Worm (Caenorhabditis elegans) whole organism, L2 larva: ENCODE results near the gene elks-1.
A peak's percentile ranks its signal among the peaks of the same experiment; 100 is the strongest.

Source experiments
- C34F6.9 ChIP-seq: fragments of 150-350 bp; optimal IDR thresholded peaks from 2 replicates; lab custom pipeline; 2014; ENCODE audit warnings: missing biosample characterization, missing genetic modification characterization
- F13H6.1 ChIP-seq: sonication (generic microtip); optimal IDR thresholded peaks from 2 replicates; lab custom pipeline; 2016; ENCODE audit warnings: missing genetic modification characterization, missing compliant biosample characterization
- R02D3.7 ChIP-seq: fragments of 150-350 bp; optimal IDR thresholded peaks from 2 replicates; lab custom pipeline; 2014; ENCODE audit warnings: missing biosample characterization, missing genetic modification characterization
- Y55F3AM.14 ChIP-seq: fragments of 200-800 bp; sonication (Bioruptor generic); optimal IDR thresholded peaks from 2 replicates; lab custom pipeline; 2018; ENCODE audit warnings: mild to moderate bottlenecking, missing genetic modification characterization, missing compliant biosample characterization
- ZK546.5 ChIP-seq: sonication (generic microtip); optimal IDR thresholded peaks from 2 replicates; lab custom pipeline; 2017; ENCODE audit warnings: missing biosample characterization, missing genetic modification characterization
- alr-1 ChIP-seq: fragments of 150-350 bp; optimal IDR thresholded peaks from 2 replicates; lab custom pipeline; 2014; ENCODE audit warnings: missing biosample characterization, missing genetic modification characterization
- aly-2 ChIP-seq: fragments of 150-350 bp; optimal IDR thresholded peaks from 2 replicates; lab custom pipeline; 2014; ENCODE audit warnings: missing biosample characterization, missing genetic modification characterization
- ama-1 ChIP-seq: fragments of 150-350 bp; optimal IDR thresholded peaks from 2 replicates; lab custom pipeline; 2018; ENCODE audit warnings: inconsistent platforms
- blmp-1 ChIP-seq: sonication (generic microtip); optimal IDR thresholded peaks from 2 replicates; lab custom pipeline; 2017; ENCODE audit warnings: missing genetic modification characterization, mild to moderate bottlenecking, missing compliant biosample characterization, antibody characterized with exemption, moderate library complexity; ENCODE audit not compliant: insufficient read depth
- ceh-16 ChIP-seq: fragments of 150-350 bp; optimal IDR thresholded peaks from 2 replicates; lab custom pipeline; 2014; ENCODE audit warnings: missing biosample characterization, missing genetic modification characterization
- ceh-82 ChIP-seq: fragments of 150-350 bp; optimal IDR thresholded peaks from 2 replicates; lab custom pipeline; 2014; ENCODE audit warnings: missing biosample characterization, missing genetic modification characterization
- crh-2 ChIP-seq: sonication (generic microtip); optimal IDR thresholded peaks from 2 replicates; lab custom pipeline; 2017; ENCODE audit warnings: missing biosample characterization, missing genetic modification characterization
- dmd-4 ChIP-seq: sonication (generic microtip); optimal IDR thresholded peaks from 2 replicates; lab custom pipeline; 2017; ENCODE audit warnings: missing biosample characterization, missing genetic modification characterization
- egl-27 ChIP-seq: sonication (generic microtip); optimal IDR thresholded peaks from 3 replicates; lab custom pipeline; 2017; ENCODE audit warnings: missing biosample characterization, missing genetic modification reagents, missing genetic modification characterization
- elt-1 ChIP-seq: fragments of 150-350 bp; optimal IDR thresholded peaks from 2 replicates; lab custom pipeline; 2014; ENCODE audit warnings: missing biosample characterization, missing genetic modification characterization
- elt-3 ChIP-seq: sonication (generic microtip); optimal IDR thresholded peaks from 2 replicates; lab custom pipeline; 2017; ENCODE audit warnings: missing biosample characterization, missing genetic modification characterization
- fos-1 ChIP-seq: fragments of 150-350 bp; optimal IDR thresholded peaks from 2 replicates; lab custom pipeline; 2014; ENCODE audit warnings: missing biosample characterization, missing genetic modification characterization
- gmeb-1 ChIP-seq: fragments of 150-350 bp; optimal IDR thresholded peaks from 2 replicates; lab custom pipeline; 2014; ENCODE audit warnings: missing biosample characterization, missing genetic modification characterization
- lin-11 ChIP-seq: fragments of 150-350 bp; sonication (generic microtip); optimal IDR thresholded peaks from 2 replicates; lab custom pipeline; 2014; ENCODE audit warnings: missing biosample characterization, missing genetic modification characterization, inconsistent platforms, mixed read lengths
- lin-13 ChIP-seq: fragments of 150-350 bp; optimal IDR thresholded peaks from 2 replicates; lab custom pipeline; 2014; ENCODE audit warnings: missing biosample characterization, missing genetic modification reagents, missing genetic modification characterization
- lin-39 ChIP-seq: fragments of 150-350 bp; optimal IDR thresholded peaks from 2 replicates; lab custom pipeline; 2014; ENCODE audit warnings: missing biosample characterization, missing genetic modification reagents, missing genetic modification characterization
- lsy-2 ChIP-seq, 2 experiments: fragments of 150-350 bp in 1 of 2; sonication (generic microtip) in 1 of 2; optimal IDR thresholded peaks; 2 replicates each; lab custom pipeline; 2014 to 2017; ENCODE audit warnings: missing biosample characterization in 2 of 2, missing genetic modification characterization in 2 of 2
- mab-5 ChIP-seq: fragments of 150-350 bp; optimal IDR thresholded peaks from 2 replicates; lab custom pipeline; 2014; ENCODE audit warnings: missing biosample characterization, missing genetic modification characterization
- mbf-1 ChIP-seq: sonication (generic microtip); optimal IDR thresholded peaks from 2 replicates; lab custom pipeline; 2017; ENCODE audit warnings: missing biosample characterization, missing genetic modification characterization
- mdl-1 ChIP-seq, 2 experiments: fragments of 150-350 bp in 1 of 2; sonication (generic microtip) in 1 of 2; optimal IDR thresholded peaks; 2 replicates each; lab custom pipeline; 2017; ENCODE audit warnings: missing biosample characterization in 2 of 2, missing genetic modification characterization in 2 of 2
- nhr-10 ChIP-seq: sonication (generic microtip); optimal IDR thresholded peaks from 2 replicates; lab custom pipeline; 2017; ENCODE audit warnings: missing biosample characterization, missing genetic modification characterization
- nhr-11 ChIP-seq: fragments of 150-350 bp; optimal IDR thresholded peaks from 2 replicates; lab custom pipeline; 2014; ENCODE audit warnings: missing biosample characterization, missing genetic modification characterization
- nhr-12 ChIP-seq: fragments of 150-350 bp; optimal IDR thresholded peaks from 2 replicates; lab custom pipeline; 2014; ENCODE audit warnings: missing biosample characterization, missing genetic modification characterization
- nhr-129 ChIP-seq: fragments of 150-350 bp; optimal IDR thresholded peaks from 2 replicates; lab custom pipeline; 2014; ENCODE audit warnings: missing biosample characterization, missing genetic modification characterization
- nhr-21 ChIP-seq: fragments of 150-350 bp; optimal IDR thresholded peaks from 2 replicates; lab custom pipeline; 2014; ENCODE audit warnings: missing biosample characterization, missing genetic modification characterization
- nhr-23 ChIP-seq: fragments of 150-350 bp; optimal IDR thresholded peaks from 2 replicates; lab custom pipeline; 2014; ENCODE audit warnings: missing biosample characterization, missing genetic modification reagents, missing genetic modification characterization
- nhr-237 ChIP-seq: fragments of 150-350 bp; optimal IDR thresholded peaks from 2 replicates; lab custom pipeline; 2014; ENCODE audit warnings: missing biosample characterization, missing genetic modification characterization
- nhr-25 ChIP-seq: fragments of 150-350 bp; sonication (generic microtip); optimal IDR thresholded peaks from 3 replicates; lab custom pipeline; 2014; ENCODE audit warnings: missing biosample characterization, missing genetic modification characterization
- nhr-6 ChIP-seq: fragments of 150-350 bp; optimal IDR thresholded peaks from 2 replicates; lab custom pipeline; 2014; ENCODE audit warnings: missing biosample characterization, missing genetic modification characterization
- nhr-77 ChIP-seq: fragments of 150-350 bp; optimal IDR thresholded peaks from 2 replicates; lab custom pipeline; 2014; ENCODE audit warnings: missing biosample characterization, missing genetic modification characterization
- peb-1 ChIP-seq: fragments of 150-350 bp; optimal IDR thresholded peaks from 2 replicates; lab custom pipeline; 2014; ENCODE audit warnings: missing biosample characterization, missing genetic modification characterization
- sem-4 ChIP-seq: fragments of 150-350 bp; optimal IDR thresholded peaks from 2 replicates; lab custom pipeline; 2014; ENCODE audit warnings: missing biosample characterization, missing genetic modification reagents, missing genetic modification characterization
- skn-1 ChIP-seq: sonication (generic microtip); optimal IDR thresholded peaks from 2 replicates; lab custom pipeline; 2017; ENCODE audit warnings: missing biosample characterization, missing genetic modification characterization
- sma-3 ChIP-seq: sonication (generic microtip); optimal IDR thresholded peaks from 2 replicates; lab custom pipeline; 2016; ENCODE audit warnings: missing genetic modification reagents, missing genetic modification characterization, missing compliant biosample characterization
- sma-9 ChIP-seq, 2 experiments: fragments of 150-350 bp in 1 of 2; sonication (generic microtip) in 1 of 2; optimal IDR thresholded peaks; 2 replicates each; lab custom pipeline; 2014 to 2016; ENCODE audit warnings: missing genetic modification characterization in 2 of 2, mild to moderate bottlenecking in 1 of 2, missing biosample characterization in 1 of 2, missing compliant biosample characterization in 1 of 2, missing genetic modification reagents in 1 of 2, moderate library complexity in 1 of 2
- snpc-4 ChIP-seq: fragments of 150-350 bp; optimal IDR thresholded peaks from 2 replicates; lab custom pipeline; 2014; ENCODE audit warnings: missing biosample characterization, missing genetic modification characterization
- unc-39 ChIP-seq: fragments of 150-350 bp; optimal IDR thresholded peaks from 2 replicates; lab custom pipeline; 2014; ENCODE audit warnings: missing biosample characterization, missing genetic modification characterization
- unc-55 ChIP-seq: fragments of 150-350 bp; sonication (generic microtip); optimal IDR thresholded peaks from 3 replicates; lab custom pipeline; 2014; ENCODE audit warnings: missing biosample characterization, missing genetic modification reagents, missing genetic modification characterization
- unc-62 ChIP-seq: fragments of 150-350 bp; optimal IDR thresholded peaks from 2 replicates; lab custom pipeline; 2014; ENCODE audit warnings: missing biosample characterization, missing genetic modification reagents, missing genetic modification characterization
- zag-1 ChIP-seq: fragments of 150-350 bp; optimal IDR thresholded peaks from 2 replicates; lab custom pipeline; 2014; ENCODE audit warnings: missing biosample characterization, missing genetic modification characterization
- ztf-1 ChIP-seq: fragments of 200-800 bp; sonication (Bioruptor generic); conservative IDR thresholded peaks from 2 replicates; pipeline ENCODE4 v1.3.6; 2022; ENCODE audit warnings: missing genetic modification characterization, missing compliant biosample characterization
- ztf-11 ChIP-seq: sonication (generic microtip); optimal IDR thresholded peaks from 2 replicates; lab custom pipeline; 2017; ENCODE audit warnings: missing biosample characterization, missing genetic modification characterization
- ztf-4 ChIP-seq: fragments of 150-350 bp; optimal IDR thresholded peaks from 2 replicates; lab custom pipeline; 2014; ENCODE audit warnings: missing biosample characterization, missing genetic modification characterization

The elks-1 gene

DNA sequence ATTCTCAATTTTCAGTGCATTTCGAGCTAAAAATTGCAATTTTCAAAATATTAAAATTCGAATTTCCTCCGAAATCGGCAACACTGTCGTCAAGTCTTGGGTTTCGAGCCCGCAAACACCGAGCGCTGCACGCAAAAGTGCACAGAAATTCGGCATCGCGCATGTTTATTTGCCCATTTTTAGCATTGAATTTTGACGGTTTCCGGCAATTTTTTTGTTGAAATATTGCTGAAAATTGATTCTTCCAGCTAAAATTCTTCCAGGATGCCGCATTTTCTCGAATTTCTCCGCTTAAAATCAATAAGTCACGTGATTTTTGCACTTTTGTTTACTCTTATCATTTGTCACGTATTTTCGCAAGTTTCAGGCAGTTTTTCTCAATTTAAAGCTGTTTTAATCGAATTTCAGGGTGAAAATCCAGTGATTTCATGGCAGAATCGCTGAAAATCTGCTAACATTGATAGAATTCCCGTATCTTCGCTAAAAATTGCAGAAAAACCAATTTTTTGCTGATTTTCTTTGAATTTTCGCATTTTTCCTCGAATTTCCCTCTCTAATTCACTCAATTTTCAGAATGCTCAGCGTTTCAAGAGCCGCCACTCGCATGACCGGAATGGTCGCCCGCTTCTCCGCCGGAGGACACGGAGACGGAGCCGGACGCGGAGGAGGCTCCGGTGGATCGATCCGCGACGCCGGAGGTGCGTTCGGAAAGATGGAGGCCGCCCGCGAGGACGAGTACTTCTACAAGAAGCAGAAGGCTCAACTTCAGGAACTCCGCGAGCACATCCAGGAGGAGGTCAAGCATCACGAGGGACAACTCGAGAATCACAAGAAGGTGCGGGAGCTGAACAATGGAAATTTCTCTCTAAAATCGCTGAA is 35.7 kb upstream of the elks-1 start, which contains the start of gene mai-2 (continued):
- TF ChIP-seq ceh-82 = no peak
- TF ChIP-seq lin-11 = peak; percentile 48
- TF ChIP-seq sma-3 = peak; percentile 63
- peak; percentile 39 for TF ChIP-seq ztf-4
- TF ChIP-seq ama-1 (lab: Kevin White, UChicago) = peak; percentile 52
- TF ChIP-seq lin-39 (tag; lab: Kevin White, UChicago) = no peak
- no peak for TF ChIP-seq nhr-11 (tag; lab: Kevin White, UChicago)

DNA sequence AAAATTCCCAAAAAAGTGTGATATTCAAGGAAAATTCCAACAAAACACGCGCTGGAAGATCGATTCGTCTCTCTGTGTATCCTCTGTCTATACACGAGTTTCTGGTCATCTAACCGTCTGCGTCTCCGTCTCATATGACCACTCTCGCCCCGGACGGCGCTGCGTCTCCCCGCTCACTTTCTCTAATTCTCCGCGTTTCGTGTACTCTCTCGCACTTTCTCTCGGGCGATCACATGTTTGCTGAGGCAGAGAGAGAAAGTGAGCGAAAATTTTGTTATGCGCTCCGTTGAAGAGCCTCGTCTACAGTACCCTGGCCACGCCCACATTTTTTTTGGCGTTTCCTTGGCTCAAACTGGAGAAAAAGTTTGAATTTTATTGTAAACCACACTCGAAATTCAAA is 34.8 kb upstream of the elks-1 start:
- no peak for TF ChIP-seq ZK546.5 (tag; lab: Kevin White, UChicago)
- peak; percentile 9 for TF ChIP-seq nhr-10 (tag; lab: Kevin White, UChicago)
- TF ChIP-seq nhr-129 (tag; lab: Kevin White, UChicago) = peak; percentile 84
- peak; percentile 85 to 96 for TF ChIP-seq lsy-2 (tag; optimal IDR thresholded peaks at IDR 0.05; lab: Kevin White, UChicago)
- TF ChIP-seq unc-39 (tag; lab: Kevin White, UChicago) = no peak
- TF ChIP-seq egl-27 (tag; lab: Kevin White, UChicago) = peak; percentile 82
- TF ChIP-seq mbf-1 = no peak
- TF ChIP-seq zag-1 (tag; lab: Kevin White, UChicago) = peak; percentile 48
- no peak for TF ChIP-seq ama-1 (lab: Kevin White, UChicago)
- peak; percentile 70 for TF ChIP-seq Y55F3AM.14 (GFP tag; lab: Kevin White, UChicago)
- no peak for TF ChIP-seq dmd-4 (tag; lab: Kevin White, UChicago)
- TF ChIP-seq F13H6.1 (tag; lab: Kevin White, UChicago) = peak; percentile 94
- TF ChIP-seq aly-2 = no peak
- no peak for TF ChIP-seq nhr-23
- TF ChIP-seq nhr-21 (tag; lab: Kevin White, UChicago) = peak; percentile 91
- TF ChIP-seq gmeb-1 (tag; lab: Kevin White, UChicago) = peak; percentile 88
- TF ChIP-seq mdl-1 (tag; optimal IDR thresholded peaks at IDR 0.05; lab: Kevin White, UChicago) = peak; percentile 75 to 93
- peak; percentile 4 for TF ChIP-seq nhr-237
- peak; percentile 96 for TF ChIP-seq C34F6.9 (tag; lab: Kevin White, UChicago)
- TF ChIP-seq nhr-12 = no peak
- TF ChIP-seq crh-2 (tag; lab: Kevin White, UChicago) = peak; percentile 92
- no peak for TF ChIP-seq alr-1 (tag; lab: Kevin White, UChicago)
- no peak for TF ChIP-seq lin-39 (tag; lab: Kevin White, UChicago)
- peak; percentile 25 for TF ChIP-seq snpc-4 (tag; lab: Kevin White, UChicago)
- TF ChIP-seq lin-13 (GFP tag; lab: Kevin White, UChicago) = peak; percentile 81
- TF ChIP-seq nhr-6 (tag; lab: Kevin White, UChicago) = peak; percentile 72
- TF ChIP-seq ztf-11 (tag; lab: Kevin White, UChicago) = no peak
- TF ChIP-seq elt-1 (tag; lab: Kevin White, UChicago) = no peak
- no peak for TF ChIP-seq R02D3.7
- no peak for TF ChIP-seq unc-62 (GFP tag; lab: Kevin White, UChicago)
- TF ChIP-seq peb-1 (tag; lab: Kevin White, UChicago) = no peak
- TF ChIP-seq ceh-16 (tag; lab: Kevin White, UChicago) = peak; percentile 16
- TF ChIP-seq sma-9 (GFP tag; optimal IDR thresholded peaks at IDR 0.05; lab: Kevin White, UChicago) = peak; percentile 88
- TF ChIP-seq sma-9 (tag; optimal IDR thresholded peaks at IDR 0.05; lab: Kevin White, UChicago) = no peak
- no peak for TF ChIP-seq nhr-11 (tag; lab: Kevin White, UChicago)
- peak; percentile 79 for TF ChIP-seq mab-5 (tag; lab: Kevin White, UChicago)
- TF ChIP-seq nhr-25 = peak; percentile 90
- no peak for TF ChIP-seq skn-1
- peak; percentile 71 for TF ChIP-seq ceh-82
- no peak for TF ChIP-seq elt-3 (tag; lab: Kevin White, UChicago)
- TF ChIP-seq ztf-4 = peak; percentile 81
- TF ChIP-seq nhr-77 = no peak
- peak; percentile 68 for TF ChIP-seq fos-1 (tag; lab: Kevin White, UChicago)
- TF ChIP-seq blmp-1 (tag; lab: Kevin White, UChicago) = peak; percentile 95
- peak; percentile 87 for TF ChIP-seq sma-3
- no peak for TF ChIP-seq ztf-1 (GFP tag; lab: Robert Waterston, UW)
- peak; percentile 84 for TF ChIP-seq sem-4 (tag; lab: Kevin White, UChicago)
- TF ChIP-seq lin-11 = peak; percentile 86
- peak; percentile 84 for TF ChIP-seq unc-55 (GFP tag; lab: Kevin White, UChicago)
